Fruit fly (Drosophila melanogaster) whole organism, embryonic: ENCODE measurements around the gene Pvf2.

Experiments used
- Abd-B ChIP-seq: fragments of 200-800 bp; sonication (Bioruptor generic); optimal IDR thresholded peaks from 2 replicates; lab custom pipeline; 2018; ENCODE audit warnings: missing biosample characterization, mild to moderate bottlenecking, missing genetic modification characterization, moderate library complexity
- CG10959 ChIP-seq: fragments of 200-800 bp; sonication (Bioruptor generic); IDR thresholded peaks from 2 replicates; pipeline ENCODE4 v1.3.6; 2022; ENCODE audit warnings: missing biosample characterization, missing genetic modification characterization
- CG12155 ChIP-seq: fragments of 200-800 bp; sonication (Bioruptor generic); optimal IDR thresholded peaks from 3 replicates; lab custom pipeline; 2016; ENCODE audit warnings: missing biosample characterization, missing genetic modification characterization
- CG13894 ChIP-seq: fragments of 200-800 bp; sonication (Bioruptor generic); optimal IDR thresholded peaks from 3 replicates; lab custom pipeline; 2018; ENCODE audit warnings: missing biosample characterization, mild to moderate bottlenecking, missing genetic modification characterization, moderate library complexity
- CG14050 ChIP-seq: fragments of 200-800 bp; sonication (Bioruptor generic); IDR thresholded peaks from 3 replicates; pipeline ENCODE4 v1.3.6; 2022; ENCODE audit warnings: missing biosample characterization, missing genetic modification characterization
- CG17568 ChIP-seq: fragments of 200-800 bp; sonication (Bioruptor generic); optimal IDR thresholded peaks from 2 replicates; lab custom pipeline; 2018; ENCODE audit warnings: missing biosample characterization, mild to moderate bottlenecking, missing genetic modification characterization, moderate library complexity
- CG17829 ChIP-seq: fragments of 200-800 bp; optimal IDR thresholded peaks from 2 replicates; lab custom pipeline; 2019; ENCODE audit warnings: missing biosample characterization, mild to moderate bottlenecking, missing genetic modification characterization, moderate library complexity
- CG18262 ChIP-seq: fragments of 200-800 bp; optimal IDR thresholded peaks from 3 replicates; lab custom pipeline; 2019; ENCODE audit warnings: missing biosample characterization, mild to moderate bottlenecking, missing genetic modification characterization, moderate library complexity
- CG2678 ChIP-seq: fragments of 200-800 bp; sonication (Bioruptor generic); optimal IDR thresholded peaks from 3 replicates; lab custom pipeline; 2019; ENCODE audit warnings: missing biosample characterization, mild to moderate bottlenecking, missing genetic modification characterization, moderate library complexity
- CG34422 ChIP-seq: fragments of 200-800 bp; sonication (Bioruptor generic); IDR thresholded peaks from 3 replicates; pipeline ENCODE4 v1.3.6; 2022; ENCODE audit warnings: missing biosample characterization, missing genetic modification characterization
- CG4282 ChIP-seq: fragments of 200-800 bp; sonication (Bioruptor generic); optimal IDR thresholded peaks from 2 replicates; lab custom pipeline; 2016; ENCODE audit warnings: missing biosample characterization, missing genetic modification characterization
- CG4360 ChIP-seq: fragments of 200-800 bp; sonication (Bioruptor generic); IDR thresholded peaks from 2 replicates; pipeline ENCODE4 v1.3.6; 2022; ENCODE audit warnings: missing biosample characterization, missing genetic modification characterization
- CG6175 ChIP-seq: fragments of 200-800 bp; sonication (Bioruptor generic); IDR thresholded peaks from 3 replicates; pipeline ENCODE4 v1.3.6; 2022; ENCODE audit warnings: missing biosample characterization, missing genetic modification characterization
- CG6791 ChIP-seq: fragments of 200-800 bp; sonication (Bioruptor generic); IDR thresholded peaks from 3 replicates; pipeline ENCODE4 v1.3.6; 2022; ENCODE audit warnings: missing biosample characterization, missing genetic modification characterization; ENCODE audit not compliant: partially characterized antibody
- CG8359 ChIP-seq: fragments of 200-800 bp; sonication (Bioruptor generic); optimal IDR thresholded peaks from 2 replicates; lab custom pipeline; 2017; ENCODE audit warnings: missing biosample characterization, mild to moderate bottlenecking, missing genetic modification characterization, borderline replicate concordance
- CG9609 ChIP-seq: fragments of 200-800 bp; sonication (Bioruptor generic); optimal IDR thresholded peaks from 3 replicates; lab custom pipeline; 2016; ENCODE audit warnings: missing biosample characterization, missing genetic modification characterization
- CG9876 ChIP-seq: fragments of 200-800 bp; sonication (Bioruptor generic); optimal IDR thresholded peaks from 2 replicates; lab custom pipeline; 2016; ENCODE audit warnings: missing biosample characterization, missing genetic modification characterization
- D19A ChIP-seq: fragments of 200-800 bp; optimal IDR thresholded peaks from 3 replicates; lab custom pipeline; 2019; ENCODE audit warnings: missing biosample characterization, mild to moderate bottlenecking, missing genetic modification characterization, moderate library complexity
- Elba2 ChIP-seq: fragments of 200-800 bp; sonication (Bioruptor generic); optimal IDR thresholded peaks from 3 replicates; lab custom pipeline; 2016; ENCODE audit warnings: missing biosample characterization, missing genetic modification characterization
- Ets97D ChIP-seq: fragments of 200-800 bp; sonication (Bioruptor generic); optimal IDR thresholded peaks from 3 replicates; lab custom pipeline; 2016; ENCODE audit warnings: missing biosample characterization, missing genetic modification characterization
- Hr78 ChIP-seq, 2 experiments: fragments of 200-800 bp in 1 of 2; fragments of >200 bp in 1 of 2; sonication (Bioruptor generic) in 1 of 2; optimal IDR thresholded peaks; 2 replicates each; lab custom pipeline; 2017 to 2019; ENCODE audit warnings: missing biosample characterization in 2 of 2, missing genetic modification characterization in 2 of 2, mild to moderate bottlenecking in 1 of 2, moderate library complexity in 1 of 2
- Max ChIP-seq: fragments of 200-800 bp; sonication (Bioruptor generic); optimal IDR thresholded peaks from 2 replicates; lab custom pipeline; 2016; ENCODE audit warnings: missing biosample characterization, mild to moderate bottlenecking, missing genetic modification characterization
- Oaz ChIP-seq: fragments of 200-800 bp; sonication (Bioruptor generic); IDR thresholded peaks from 2 replicates; pipeline ENCODE4 v1.3.6; 2022; ENCODE audit warnings: missing biosample characterization, missing genetic modification characterization
- YL-1 ChIP-seq: fragments of 200-800 bp; sonication (Bioruptor generic); optimal IDR thresholded peaks from 3 replicates; lab custom pipeline; 2017; ENCODE audit warnings: missing biosample characterization, mild to moderate bottlenecking, missing genetic modification characterization
- abd-A ChIP-seq: fragments of 200-800 bp; sonication (Bioruptor generic); optimal IDR thresholded peaks from 3 replicates; lab custom pipeline; 2019; ENCODE audit warnings: missing biosample characterization, mild to moderate bottlenecking, missing genetic modification characterization, moderate library complexity
- ash1 ChIP-seq: fragments of 200-800 bp; sonication (Bioruptor generic); optimal IDR thresholded peaks from 2 replicates; lab custom pipeline; 2018; ENCODE audit warnings: missing biosample characterization, mild to moderate bottlenecking, missing genetic modification characterization
- bsh ChIP-seq, 2 experiments: fragments of 200-800 bp; sonication (Bioruptor generic); optimal IDR thresholded peaks; 2 replicates each; lab custom pipeline; 2017 to 2018; ENCODE audit warnings: mild to moderate bottlenecking in 2 of 2, missing biosample characterization in 2 of 2, missing genetic modification characterization in 2 of 2, moderate library complexity in 1 of 2
- cad ChIP-seq: fragments of >200 bp; optimal IDR thresholded peaks from 2 replicates; lab custom pipeline; 2017; ENCODE audit warnings: missing biosample characterization, missing genetic modification characterization
- cas ChIP-seq: fragments of 200-800 bp; sonication (Bioruptor generic); IDR thresholded peaks from 2 replicates; pipeline ENCODE4 v1.3.6; 2022; ENCODE audit warnings: missing biosample characterization, missing genetic modification characterization
- cg ChIP-seq: fragments of 200-800 bp; sonication (Bioruptor generic); optimal IDR thresholded peaks from 3 replicates; lab custom pipeline; 2019; ENCODE audit warnings: missing biosample characterization, mild to moderate bottlenecking, missing genetic modification characterization, moderate library complexity
- chm ChIP-seq: fragments of 200-800 bp; sonication (Bioruptor generic); IDR thresholded peaks from 2 replicates; pipeline ENCODE4 v1.3.6; 2022; ENCODE audit warnings: missing biosample characterization, missing genetic modification characterization
- croc ChIP-seq: fragments of 200-800 bp; sonication (Bioruptor generic); conservative IDR thresholded peaks from 3 replicates; pipeline ENCODE4 v1.3.6; 2022; ENCODE audit warnings: missing biosample characterization, missing genetic modification characterization
- crp ChIP-seq, 2 experiments: fragments of 200-800 bp; sonication (Bioruptor generic); optimal IDR thresholded peaks; 2 replicates in 1 of 2; 3 replicates in 1 of 2; lab custom pipeline; 2017; ENCODE audit warnings: missing biosample characterization in 2 of 2, missing genetic modification characterization in 2 of 2, mild to moderate bottlenecking in 1 of 2, moderate library complexity in 1 of 2
- dmrt99B ChIP-seq: fragments of 200-800 bp; sonication (Bioruptor generic); optimal IDR thresholded peaks from 2 replicates; lab custom pipeline; 2018; ENCODE audit warnings: missing biosample characterization, mild to moderate bottlenecking, missing genetic modification characterization, moderate library complexity
- gfzf ChIP-seq: fragments of 200-800 bp; sonication (Bioruptor generic); optimal IDR thresholded peaks from 2 replicates; lab custom pipeline; 2016; ENCODE audit warnings: missing biosample characterization, mild to moderate bottlenecking, missing genetic modification characterization, moderate library complexity
- kah ChIP-seq: fragments of 200-800 bp; sonication (Bioruptor generic); optimal IDR thresholded peaks from 2 replicates; lab custom pipeline; 2018; ENCODE audit warnings: missing biosample characterization, mild to moderate bottlenecking, missing genetic modification characterization
- lilli ChIP-seq: fragments of 200-800 bp; sonication (Bioruptor generic); optimal IDR thresholded peaks from 3 replicates; lab custom pipeline; 2016; ENCODE audit warnings: missing biosample characterization, missing genetic modification characterization
- lola ChIP-seq, 3 experiments: fragments of >200 bp in 2 of 3; fragments of 200-800 bp in 1 of 3; sonication (Bioruptor generic) in 1 of 3; optimal IDR thresholded peaks; 2 replicates each; lab custom pipeline; 2017 to 2019; ENCODE audit warnings: missing biosample characterization in 3 of 3, missing genetic modification characterization in 3 of 3, mild to moderate bottlenecking in 1 of 3, moderate library complexity in 1 of 3
- onecut ChIP-seq: fragments of 200-800 bp; sonication (Bioruptor generic); IDR thresholded peaks from 2 replicates; pipeline ENCODE4 v1.3.6; 2022; ENCODE audit warnings: missing biosample characterization, missing genetic modification characterization
- psq ChIP-seq: fragments of 200-800 bp; sonication (Bioruptor generic); optimal IDR thresholded peaks from 2 replicates; lab custom pipeline; 2017; ENCODE audit warnings: missing biosample characterization, missing genetic modification characterization
- shn ChIP-seq: fragments of 200-800 bp; sonication (Bioruptor generic); optimal IDR thresholded peaks from 3 replicates; lab custom pipeline; 2016; ENCODE audit warnings: missing biosample characterization, missing genetic modification characterization
- sqz ChIP-seq: fragments of 200-800 bp; sonication (Bioruptor generic); optimal IDR thresholded peaks from 3 replicates; lab custom pipeline; 2018; ENCODE audit warnings: missing biosample characterization, mild to moderate bottlenecking, missing genetic modification characterization
- sr ChIP-seq: fragments of 200-800 bp; sonication (Bioruptor generic); IDR thresholded peaks from 3 replicates; pipeline ENCODE4 v1.3.6; 2022; ENCODE audit warnings: missing biosample characterization, missing genetic modification characterization
- sug ChIP-seq: fragments of 200-800 bp; optimal IDR thresholded peaks from 2 replicates; lab custom pipeline; 2019; ENCODE audit warnings: missing biosample characterization, mild to moderate bottlenecking, missing genetic modification characterization, moderate library complexity
- tio ChIP-seq: fragments of 200-800 bp; sonication (Bioruptor generic); optimal IDR thresholded peaks from 2 replicates; lab custom pipeline; 2017; ENCODE audit warnings: missing biosample characterization, missing genetic modification characterization, inconsistent platforms
- tll ChIP-seq, 2 experiments: fragments of 200-800 bp in 1 of 2; fragments of >200 bp in 1 of 2; sonication (Bioruptor generic) in 1 of 2; optimal IDR thresholded peaks; 2 replicates each; lab custom pipeline; 2017 to 2019; ENCODE audit warnings: missing biosample characterization in 2 of 2, missing genetic modification characterization in 2 of 2, mild to moderate bottlenecking in 1 of 2, moderate library complexity in 1 of 2
- tup ChIP-seq: fragments of 200-800 bp; sonication (Bioruptor generic); optimal IDR thresholded peaks from 2 replicates; lab custom pipeline; 2016; ENCODE audit warnings: missing biosample characterization, mild to moderate bottlenecking, missing genetic modification characterization, moderate library complexity

Gene Pvf2

dm6 chr2L:7038404-7039341 lies 45.8 kb downstream of the Pvf2 start:
- TF ChIP-seq tll (GFP tag; optimal IDR thresholded peaks at IDR 0.05; lab: Kevin White, UChicago) (peak in 1 of 2 experiments; percentile 14), lilli (no peak), kah (GFP tag; lab: Kevin White, UChicago) (peak; percentile 29), CG18262 (tag; lab: Kevin White, UChicago) (no peak), tup (GFP tag; lab: Kevin White, UChicago) (no peak), CG17829 (tag; lab: Kevin White, UChicago) (no peak), dmrt99B (tag; lab: Kevin White, UChicago) (no peak), Abd-B (peak; percentile 27), bsh (GFP tag; optimal IDR thresholded peaks at IDR 0.05; lab: Kevin White, UChicago) (no peak), CG13894 (tag; lab: Kevin White, UChicago) (no peak), CG2678 (tag; lab: Kevin White, UChicago) (peak; percentile 16), crp (GFP tag; optimal IDR thresholded peaks at IDR 0.05; lab: Kevin White, UChicago) (peak in 1 of 2 experiments; percentile 46), sqz (GFP tag; lab: Kevin White, UChicago) (peak; percentile 41), CG8359 (GFP tag; lab: Kevin White, UChicago) (no peak), YL-1 (GFP tag; lab: Kevin White, UChicago) (no peak), croc (GFP tag; lab: Robert Waterston, UW) (no peak), Max (GFP tag; lab: Kevin White, UChicago) (no peak), D19A (tag; lab: Kevin White, UChicago) (no peak), CG9876 (GFP tag; lab: Kevin White, UChicago) (no peak), abd-A (peak; percentile 71), cas (GFP tag; lab: Robert Waterston, UW) (no peak), CG17568 (GFP tag; lab: Kevin White, UChicago) (peak; percentile 31), psq (no peak), CG6175 (GFP tag; lab: Robert Waterston, UW) (peak; percentile 84; the same call in 2 of the 3 replicates), tio (GFP tag; lab: Kevin White, UChicago) (no peak), cg (peak; percentile 94), lola (GFP tag; optimal IDR thresholded peaks at IDR 0.05; lab: Kevin White, UChicago) (no peak), CG6791 (GFP tag; lab: Robert Waterston, UW) (0 out of 3 replicates have a peak, but pooled peaks have one; percentile 28), CG34422 (GFP tag; lab: Robert Waterston, UW) (peak; percentile 4; the same call in 1 of the 3 replicates), gfzf (GFP tag; lab: Kevin White, UChicago) (no peak), CG12155 (no peak), sug (tag; lab: Kevin White, UChicago) (peak; percentile 42), chm (GFP tag; lab: Robert Waterston, UW) (0 out of 2 replicates have a peak, but pooled peaks have one; percentile 38), CG4360 (GFP tag; lab: Robert Waterston, UW) (peak; percentile 83), CG4282 (GFP tag; lab: Kevin White, UChicago) (no peak), CG14050 (no peak), cad (GFP tag; lab: Kevin White, UChicago) (no peak), sr (GFP tag; lab: Robert Waterston, UW) (peak; percentile 96), ash1 (GFP tag; lab: Kevin White, UChicago) (peak; percentile 21), Oaz (no peak), CG9609 (GFP tag; lab: Kevin White, UChicago) (no peak), Ets97D (no peak), shn (GFP tag; lab: Kevin White, UChicago) (no peak), onecut (GFP tag; lab: Robert Waterston, UW) (peak; percentile 36), CG10959 (GFP tag; lab: Robert Waterston, UW) (no peak), Hr78 (GFP tag; optimal IDR thresholded peaks at IDR 0.05; lab: Kevin White, UChicago) (peak in 1 of 2 experiments; percentile 90), Elba2 (GFP tag; lab: Kevin White, UChicago) (no peak)
